Fruit fly (Drosophila melanogaster): ENCODE results near the gene Acp76A.

The Acp76A gene

dm6 chr3L:19091423-19092124 is 39.7 kb upstream of the Acp76A start:
- TF ChIP-seq cic (GFP tag; optimal IDR thresholded peaks at IDR 0.05) (peak; percentile 100), Mnt (GFP tag; optimal IDR thresholded peaks at IDR 0.05) (peak; percentile 54), CG12768 (GFP tag; optimal IDR thresholded peaks at IDR 0.05) (peak; percentile 43), Clk (GFP tag; optimal IDR thresholded peaks at IDR 0.05) (no peak), CG7045 (GFP tag; optimal IDR thresholded peaks at IDR 0.05) (no peak)

dm6 chr3L:19089120-19089519 is 37.3 kb upstream of the Acp76A start:
- TF ChIP-seq cic (GFP tag; optimal IDR thresholded peaks at IDR 0.05) (no peak), kay (GFP tag; ENCODE audit: borderline replicate concordance) (no peak), CG7101 (tag; optimal IDR thresholded peaks at IDR 0.05) (no peak), CG11617 (GFP tag; optimal IDR thresholded peaks at IDR 0.05) (no peak), CG1620 (GFP tag; optimal IDR thresholded peaks at IDR 0.05) (no peak), CG5204 (GFP tag; optimal IDR thresholded peaks at IDR 0.05) (no peak), CG33017 (tag; optimal IDR thresholded peaks at IDR 0.05) (no peak), CG14711 (tag; optimal IDR thresholded peaks at IDR 0.05) (no peak)

- TF ChIP-seq CG7045 (GFP tag; optimal IDR thresholded peaks at IDR 0.05) (peak; percentile 28), CG33017 (tag; optimal IDR thresholded peaks at IDR 0.05) (peak; percentile 21), Hr96 (GFP tag; optimal IDR thresholded peaks at IDR 0.05) (no peak)
Observed at dm6 chr3L:19087369-19088275, 35.8 kb upstream of the Acp76A start.

dm6 chr3L:19086364-19087200 is 34.8 kb upstream of the Acp76A start, which contains the start of gene Mkp3:
Gene Mkp3, minus strand, starts transcription at chr3L:19086426.
- no peak for TF ChIP-seq CG1620 (GFP tag; optimal IDR thresholded peaks at IDR 0.05)
- peak; percentile 86 for TF ChIP-seq bab1 (GFP tag; optimal IDR thresholded peaks at IDR 0.05)
- TF ChIP-seq CG12768 (GFP tag; optimal IDR thresholded peaks at IDR 0.05) = peak; percentile 96
- peak; percentile 76 for TF ChIP-seq CG5204 (GFP tag; optimal IDR thresholded peaks at IDR 0.05)
- peak; percentile 84 for TF ChIP-seq pad (GFP tag; optimal IDR thresholded peaks at IDR 0.05)
- peak; percentile 89 for TF ChIP-seq Clk (GFP tag; optimal IDR thresholded peaks at IDR 0.05)
- peak; percentile 34 for TF ChIP-seq Hr96 (GFP tag; optimal IDR thresholded peaks at IDR 0.05)
- peak; percentile 96 for TF ChIP-seq CG33017 (tag; optimal IDR thresholded peaks at IDR 0.05)
- TF ChIP-seq tj (GFP tag; optimal IDR thresholded peaks at IDR 0.05) = peak; percentile 70
- peak; percentile 40 for TF ChIP-seq Mnt (GFP tag; optimal IDR thresholded peaks at IDR 0.05)
- peak; percentile 58 for TF ChIP-seq toe (GFP tag; optimal IDR thresholded peaks at IDR 0.05)
- no peak for TF ChIP-seq cnc (optimal IDR thresholded peaks at IDR 0.05)
- peak; percentile 97 for TF ChIP-seq kay (GFP tag; ENCODE audit: borderline replicate concordance)
- peak; percentile 87 for TF ChIP-seq CG14711 (tag; optimal IDR thresholded peaks at IDR 0.05)
- TF ChIP-seq CG7045 (GFP tag; optimal IDR thresholded peaks at IDR 0.05) = peak; percentile 94
- TF ChIP-seq ovo (GFP tag; optimal IDR thresholded peaks at IDR 0.05) = peak; percentile 29
- TF ChIP-seq Crg-1 (GFP tag; optimal IDR thresholded peaks at IDR 0.05) = peak; percentile 71
- peak; percentile 94 for TF ChIP-seq CG7101 (tag; optimal IDR thresholded peaks at IDR 0.05)
- TF ChIP-seq cic (GFP tag; optimal IDR thresholded peaks at IDR 0.05) = peak; percentile 88
- TF ChIP-seq CG11617 (GFP tag; optimal IDR thresholded peaks at IDR 0.05) = peak; percentile 96

DNA sequence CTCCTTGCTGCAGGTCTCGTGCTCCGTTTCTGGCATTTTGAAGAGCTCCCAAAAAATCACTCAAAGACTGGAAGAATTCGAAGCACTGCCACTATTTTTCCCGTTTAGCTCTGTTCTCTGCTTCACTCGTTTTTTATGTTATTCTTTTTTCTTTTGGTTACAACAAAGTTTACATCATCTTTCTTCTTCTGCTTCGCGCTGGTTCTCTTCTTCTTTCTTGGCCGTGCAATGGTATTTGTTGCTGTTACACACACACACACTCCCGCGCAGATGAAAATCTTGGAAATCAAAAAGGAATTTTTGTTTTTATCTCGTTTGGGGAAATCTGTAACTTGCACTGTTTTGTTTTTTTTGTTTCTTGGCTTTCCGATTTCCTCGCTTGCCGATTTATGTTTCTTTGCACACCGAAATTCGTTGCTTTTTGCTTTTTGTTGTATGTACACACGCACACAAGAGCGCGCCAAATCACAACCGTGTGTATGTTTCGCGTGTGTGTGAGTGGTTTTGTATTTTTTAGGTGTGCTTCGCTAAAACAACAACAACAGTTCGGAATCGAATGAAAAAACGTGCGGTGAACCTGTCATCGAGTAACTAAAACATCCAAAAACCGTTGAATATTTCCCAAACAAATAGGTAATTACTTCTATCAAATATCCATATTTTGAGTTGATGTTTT is 34.0 kb upstream of the Acp76A start:
- peak; percentile 41 for TF ChIP-seq cic (GFP tag; optimal IDR thresholded peaks at IDR 0.05)
- no peak for TF ChIP-seq CG33017 (tag; optimal IDR thresholded peaks at IDR 0.05)

DNA sequence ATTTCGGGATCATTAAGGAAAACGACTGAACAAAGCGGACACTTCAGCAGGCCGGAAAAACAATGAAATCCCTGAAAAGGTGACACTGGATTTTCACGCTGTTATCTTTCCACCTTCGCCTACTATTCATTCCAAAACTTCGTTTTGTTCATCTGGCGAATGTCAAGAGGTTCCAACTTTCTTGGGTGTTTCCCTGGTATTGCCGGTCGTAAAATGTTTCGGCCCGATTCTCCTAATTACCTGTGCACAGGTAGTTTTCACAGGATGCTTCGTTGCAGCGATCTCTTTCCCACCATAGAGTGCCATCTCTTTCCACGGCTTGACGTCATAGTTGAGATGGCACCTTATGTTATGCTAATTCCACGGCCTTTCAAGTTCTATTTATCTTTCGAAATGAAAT is 31.3 kb upstream of the Acp76A start:
- TF ChIP-seq pad (GFP tag; optimal IDR thresholded peaks at IDR 0.05) (no peak), CG11617 (GFP tag; optimal IDR thresholded peaks at IDR 0.05) (no peak), Hr96 (GFP tag; optimal IDR thresholded peaks at IDR 0.05) (no peak), cic (GFP tag; optimal IDR thresholded peaks at IDR 0.05) (no peak), Clk (GFP tag; optimal IDR thresholded peaks at IDR 0.05) (no peak), Mnt (GFP tag; optimal IDR thresholded peaks at IDR 0.05) (no peak), bab1 (GFP tag; optimal IDR thresholded peaks at IDR 0.05) (no peak), toe (GFP tag; optimal IDR thresholded peaks at IDR 0.05) (no peak), CG5204 (GFP tag; optimal IDR thresholded peaks at IDR 0.05) (no peak), kay (GFP tag; ENCODE audit: borderline replicate concordance) (no peak), CG33017 (tag; optimal IDR thresholded peaks at IDR 0.05) (no peak), tj (GFP tag; optimal IDR thresholded peaks at IDR 0.05) (no peak), cnc (optimal IDR thresholded peaks at IDR 0.05) (no peak), CG12768 (GFP tag; optimal IDR thresholded peaks at IDR 0.05) (no peak), ovo (GFP tag; optimal IDR thresholded peaks at IDR 0.05) (no peak)
